Fruit fly (Drosophila melanogaster) whole organism, pupa: Measurements from ENCODE around the gene msl-3.
A peak's percentile ranks its signal among the peaks of the same experiment; 100 is the strongest.

Source experiments
- CG10348 ChIP-seq: fragments of 200-800 bp; sonication (Bioruptor generic); IDR thresholded peaks from 2 replicates; pipeline ENCODE4 v1.3.6; 2022; ENCODE audit warnings: missing biosample characterization, missing genetic modification characterization
- CG12605 ChIP-seq: fragments of 200-800 bp; sonication (Bioruptor generic); IDR thresholded peaks from 2 replicates; pipeline ENCODE4 v1.3.6; 2022; ENCODE audit warnings: missing biosample characterization, missing genetic modification characterization
- CG15710 ChIP-seq: fragments of 200-800 bp; sonication (Bioruptor generic); optimal IDR thresholded peaks from 2 replicates; lab custom pipeline; 2018; ENCODE audit warnings: missing biosample characterization, mild to moderate bottlenecking, missing genetic modification characterization, moderate library complexity
- CG34367 ChIP-seq: fragments of 200-800 bp; sonication (Bioruptor generic); optimal IDR thresholded peaks from 2 replicates; lab custom pipeline; 2018; ENCODE audit warnings: missing biosample characterization, mild to moderate bottlenecking, missing genetic modification characterization
- CG9948 ChIP-seq: fragments of 200-800 bp; sonication (Bioruptor generic); optimal IDR thresholded peaks from 2 replicates; lab custom pipeline; 2018; ENCODE audit warnings: missing biosample characterization, mild to moderate bottlenecking, missing genetic modification characterization, moderate library complexity
- Ets98B ChIP-seq: fragments of 200-800 bp; sonication (Bioruptor generic); IDR thresholded peaks from 2 replicates; pipeline ENCODE4 v1.3.6; 2022; ENCODE audit warnings: missing biosample characterization, missing genetic modification characterization
- Snoo ChIP-seq: fragments of 200-800 bp; sonication (Bioruptor generic); optimal IDR thresholded peaks from 3 replicates; lab custom pipeline; 2017; ENCODE audit warnings: missing biosample characterization, mild to moderate bottlenecking, missing genetic modification characterization, inconsistent platforms
- fd96Ca ChIP-seq: fragments of 200-800 bp; sonication (Bioruptor generic); IDR thresholded peaks from 3 replicates; pipeline ENCODE4 v1.3.6; 2022; ENCODE audit warnings: missing biosample characterization, missing genetic modification characterization
- rn ChIP-seq: fragments of 200-800 bp; sonication (Bioruptor generic); IDR thresholded peaks from 2 replicates; pipeline ENCODE4 v1.3.6; 2022; ENCODE audit warnings: missing biosample characterization, missing genetic modification characterization

DNA sequence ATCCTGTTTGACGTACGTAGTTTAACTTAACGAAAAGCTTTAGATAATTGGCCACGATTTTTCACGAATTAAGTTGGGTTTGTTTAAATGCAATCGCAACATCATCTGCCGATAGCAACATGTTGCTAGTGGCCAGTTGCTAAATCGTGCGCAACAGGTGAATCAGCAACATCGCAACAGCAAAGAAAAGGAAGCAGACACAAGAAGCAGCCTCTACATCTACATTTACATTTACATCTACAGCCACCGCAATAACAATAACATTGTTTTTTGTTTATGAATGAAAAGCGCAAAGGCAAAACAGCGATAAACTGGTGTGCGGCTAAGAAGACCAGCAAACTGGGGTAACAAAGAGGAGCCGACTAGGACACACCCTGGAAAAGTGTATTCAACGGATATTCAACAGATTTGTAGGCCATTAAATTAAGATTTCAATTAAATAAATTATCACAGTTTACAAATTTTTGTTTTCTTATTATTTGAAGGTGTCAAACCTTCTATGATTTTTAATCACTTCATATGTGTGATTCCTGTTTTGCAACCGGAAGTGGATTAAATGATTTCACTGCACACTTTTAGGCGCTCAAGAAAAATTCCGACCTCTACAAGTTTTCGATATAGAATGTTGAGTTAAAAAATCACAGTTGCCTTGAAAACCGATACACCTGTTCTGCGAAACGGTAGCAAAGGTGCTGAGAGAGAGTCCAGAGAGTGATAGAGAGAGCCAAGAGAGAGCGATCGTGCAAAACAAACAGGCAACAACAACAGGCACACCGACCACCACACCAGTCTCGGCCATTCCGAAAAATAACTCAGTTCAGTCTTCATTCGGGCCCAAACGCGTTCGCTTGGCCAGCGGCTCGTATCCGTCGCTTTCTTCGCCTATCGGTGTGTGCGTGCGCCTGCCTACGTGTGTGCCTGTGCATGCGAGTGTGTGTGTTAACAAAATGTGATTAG is 8.6 kb upstream of the msl-3 start, which contains the start of gene melt:
- peak; percentile 81 for TF ChIP-seq CG9948
- TF ChIP-seq Snoo (tag; lab: Kevin White, UChicago): peak; percentile 87
- peak; percentile 73 for TF ChIP-seq CG34367 (tag; lab: Kevin White, UChicago)
- TF ChIP-seq CG15710 (tag; lab: Kevin White, UChicago): peak; percentile 81
- TF ChIP-seq CG12605 (GFP tag; lab: Robert Waterston, UW): no peak; the same call in 1 of the 2 replicates
- TF ChIP-seq CG10348: peak; percentile 12; the same call in 1 of the 2 replicates
- no peak for TF ChIP-seq rn (GFP tag; lab: Robert Waterston, UW)
- peak; percentile 54 for TF ChIP-seq Ets98B (GFP tag; lab: Robert Waterston, UW)
- peak; percentile 75 for TF ChIP-seq fd96Ca
